Worm (Caenorhabditis elegans): ENCODE measurements around the gene lido-4.
A peak's percentile ranks its signal among the peaks of the same experiment; 100 is the strongest.

The lido-4 gene

ce11 chrX:17063749-17064252 is 43.8 kb downstream of the lido-4 start (continued):
- TF ChIP-seq die-1 (tag; optimal IDR thresholded peaks at IDR 0.05) (peak; percentile 16), mcd-1 (GFP tag; IDR thresholded peaks at IDR 0.05) (no peak), snpc-1.3 (tag; optimal IDR thresholded peaks at IDR 0.05; ENCODE audit: insufficient read depth) (no peak), F52B5.7 (tag; optimal IDR thresholded peaks at IDR 0.05) (no peak), F55B11.4 (tag; optimal IDR thresholded peaks at IDR 0.05; ENCODE audit: borderline replicate concordance, insufficient read depth) (no peak), lin-35 (GFP tag; optimal IDR thresholded peaks at IDR 0.05) (no peak), akir-1 (GFP tag; optimal IDR thresholded peaks at IDR 0.05) (no peak), aptf-3 (GFP tag; IDR thresholded peaks at IDR 0.05) (no peak), ceh-79 (tag; optimal IDR thresholded peaks at IDR 0.05) (no peak), hrde-1 (tag; optimal IDR thresholded peaks at IDR 0.05; ENCODE audit: borderline replicate concordance) (no peak), C17E4.6 (GFP tag; IDR thresholded peaks at IDR 0.05) (no peak), atf-7 (tag; optimal IDR thresholded peaks at IDR 0.05) (peak; percentile 74), nfya-1 (tag; optimal IDR thresholded peaks at IDR 0.05; ENCODE audit: borderline replicate concordance, insufficient read depth) (no peak), hsf-1 (GFP tag; IDR thresholded peaks at IDR 0.05) (no peak), nhr-80 (tag; optimal IDR thresholded peaks at IDR 0.05) (peak; percentile 87), attf-3 (GFP tag; conservative IDR thresholded peaks at IDR 0.05) (no peak), athp-1 (tag; optimal IDR thresholded peaks at IDR 0.05) (no peak), somi-1 (GFP tag; optimal IDR thresholded peaks at IDR 0.05) (peak; percentile 89), lir-1 (GFP tag; conservative IDR thresholded peaks at IDR 0.05) (0 out of 2 replicates have a peak, but pooled peaks have one; percentile 49), let-607 (tag; optimal IDR thresholded peaks at IDR 0.05) (peak in 1 of 2 experiments; percentile 32), unc-62 (GFP tag; optimal IDR thresholded peaks at IDR 0.05) (peak; percentile 40), hmg-20 (GFP tag; IDR thresholded peaks at IDR 0.05) (no peak), zim-3 (tag; optimal IDR thresholded peaks at IDR 0.05) (no peak), zfh-2 (GFP tag; conservative IDR thresholded peaks at IDR 0.05) (peak; percentile 51; the same call in 1 of the 2 replicates), F39B2.1 (GFP tag; IDR thresholded peaks at IDR 0.05) (no peak), C06A6.2 (GFP tag; conservative IDR thresholded peaks at IDR 0.05) (peak; percentile 63; the same call in 1 of the 2 replicates), ZK185.1 (tag; optimal IDR thresholded peaks at IDR 0.05; ENCODE audit: poor library complexity, severe bottlenecking) (peak; percentile 29), rcor-1 (GFP tag; IDR thresholded peaks at IDR 0.05) (no peak)

- no peak for TF ChIP-seq cebp-1 (GFP tag; IDR thresholded peaks at IDR 0.05)
- TF ChIP-seq cebp-1 (tag; optimal IDR thresholded peaks at IDR 0.05): peak; percentile 18
- peak; percentile 32 for TF ChIP-seq ztf-26 (tag; optimal IDR thresholded peaks at IDR 0.05)
- TF ChIP-seq nhr-120 (GFP tag; IDR thresholded peaks at IDR 0.05): no peak
- TF ChIP-seq xnd-1 (tag; optimal IDR thresholded peaks at IDR 0.05): no peak
- TF ChIP-seq egl-18 (GFP tag; IDR thresholded peaks at IDR 0.05): no peak
- TF ChIP-seq madf-6 (GFP tag; IDR thresholded peaks at IDR 0.05): no peak
- TF ChIP-seq K11D2.4 (GFP tag; IDR thresholded peaks at IDR 0.05): 0 out of 2 replicates have a peak, but pooled peaks have one; percentile 37
- no peak for TF ChIP-seq repo-1 (tag; optimal IDR thresholded peaks at IDR 0.05)
- no peak for TF ChIP-seq nfya-2 (GFP tag; IDR thresholded peaks at IDR 0.05)
- TF ChIP-seq madf-8 (GFP tag; conservative IDR thresholded peaks at IDR 0.05): no peak
- no peak for TF ChIP-seq mel-28 (tag; optimal IDR thresholded peaks at IDR 0.05; ENCODE audit: borderline replicate concordance)
- no peak for TF ChIP-seq snpc-1.3 (tag; optimal IDR thresholded peaks at IDR 0.05; ENCODE audit: insufficient read depth)
- TF ChIP-seq F39B2.1 (GFP tag; IDR thresholded peaks at IDR 0.05): no peak
- TF ChIP-seq nhr-90 (tag; optimal IDR thresholded peaks at IDR 0.05): no peak
- no peak for TF ChIP-seq F33H1.4 (GFP tag; IDR thresholded peaks at IDR 0.05)
- TF ChIP-seq egrh-3 (GFP tag; IDR thresholded peaks at IDR 0.05): no peak
- TF ChIP-seq somi-1 (GFP tag; optimal IDR thresholded peaks at IDR 0.05): peak; percentile 7
- no peak for TF ChIP-seq unc-62 (GFP tag; optimal IDR thresholded peaks at IDR 0.05)
These were observed 45.4 kb downstream of the lido-4 start for ce11 chrX:17062165-17062564.
